Worm (Caenorhabditis elegans) whole organism, L1 larva: Measurements from ENCODE around the gene C39D10.7.

ENCODE experiments used
- C16A3.4 ChIP-seq: fragments of 150-350 bp; optimal IDR thresholded peaks from 2 replicates; lab custom pipeline; 2014; ENCODE audit warnings: missing biosample characterization, missing genetic modification characterization
- Y116A8C.19 ChIP-seq: sonication (generic microtip); optimal IDR thresholded peaks from 2 replicates; lab custom pipeline; 2016; ENCODE audit warnings: missing compliant biosample characterization, missing genetic modification characterization, borderline replicate concordance
- ama-1 ChIP-seq: fragments of 150-350 bp; optimal IDR thresholded peaks from 2 replicates; lab custom pipeline; 2014
- ceh-63 ChIP-seq: fragments of 200-800 bp; sonication (Bioruptor generic); optimal IDR thresholded peaks from 2 replicates; lab custom pipeline; 2018; ENCODE audit warnings: mild to moderate bottlenecking, missing genetic modification characterization, missing compliant biosample characterization
- ceh-8 ChIP-seq: fragments of 200-800 bp; sonication (Bioruptor generic); optimal IDR thresholded peaks from 2 replicates; lab custom pipeline; 2018; ENCODE audit warnings: mild to moderate bottlenecking, missing genetic modification characterization, moderate library complexity, missing compliant biosample characterization
- ceh-82 ChIP-seq, 3 experiments: fragments of 150-350 bp in 1 of 3; sonication (generic microtip) in 2 of 3; optimal IDR thresholded peaks; 2 replicates each; lab custom pipeline; 2014 to 2017; ENCODE audit warnings: missing biosample characterization in 3 of 3, missing genetic modification characterization in 3 of 3
- ceh-90 ChIP-seq: sonication (generic microtip); optimal IDR thresholded peaks from 2 replicates; lab custom pipeline; 2016; ENCODE audit warnings: missing genetic modification characterization, missing compliant biosample characterization
- ces-1 ChIP-seq: fragments of 150-350 bp; optimal IDR thresholded peaks from 2 replicates; lab custom pipeline; 2014; ENCODE audit warnings: missing biosample characterization, missing genetic modification reagents, missing genetic modification characterization
- dsc-1 ChIP-seq: sonication (generic microtip); optimal IDR thresholded peaks from 2 replicates; lab custom pipeline; 2016; ENCODE audit warnings: mild to moderate bottlenecking, missing genetic modification characterization, missing compliant biosample characterization
- efl-3 ChIP-seq: fragments of 200-800 bp; sonication (Bioruptor generic); optimal IDR thresholded peaks from 2 replicates; lab custom pipeline; 2018; ENCODE audit warnings: mild to moderate bottlenecking, missing genetic modification characterization, missing compliant biosample characterization
- egl-13 ChIP-seq: sonication (generic microtip); optimal IDR thresholded peaks from 2 replicates; lab custom pipeline; 2016; ENCODE audit warnings: missing genotype, missing genetic modification reagents, missing genetic modification characterization, missing compliant biosample characterization
- egl-27 ChIP-seq, 2 experiments: fragments of 150-350 bp in 1 of 2; sonication (generic microtip); optimal IDR thresholded peaks; 3 replicates each; lab custom pipeline; 2017 to 2018; ENCODE audit warnings: missing biosample characterization in 2 of 2, missing genetic modification characterization in 2 of 2, missing genetic modification reagents in 2 of 2
- elt-2 ChIP-seq: sonication (generic microtip); optimal IDR thresholded peaks from 2 replicates; lab custom pipeline; 2016; ENCODE audit warnings: missing genetic modification characterization, mild to moderate bottlenecking, inconsistent platforms, missing compliant biosample characterization, missing genetic modification reagents
- fkh-10 ChIP-seq: sonication (generic microtip); optimal IDR thresholded peaks from 2 replicates; lab custom pipeline; 2017; ENCODE audit warnings: missing biosample characterization, missing genetic modification reagents, missing genetic modification characterization
- fkh-4 ChIP-seq: sonication (generic microtip); optimal IDR thresholded peaks from 2 replicates; lab custom pipeline; 2016; ENCODE audit warnings: missing compliant biosample characterization, missing genetic modification characterization, borderline replicate concordance
- fkh-8 ChIP-seq: sonication (generic microtip); optimal IDR thresholded peaks from 2 replicates; lab custom pipeline; 2016; ENCODE audit warnings: mild to moderate bottlenecking, missing genetic modification characterization, missing compliant biosample characterization
- fos-1 ChIP-seq: fragments of 150-350 bp; optimal IDR thresholded peaks from 2 replicates; lab custom pipeline; 2014; ENCODE audit warnings: missing biosample characterization, missing genetic modification characterization
- grh-1 ChIP-seq: fragments of 200-800 bp; sonication (Bioruptor generic); IDR thresholded peaks from 2 replicates; pipeline ENCODE4 v1.3.6; 2022; ENCODE audit warnings: missing genetic modification reagents, missing genetic modification characterization, missing compliant biosample characterization
- hlh-4 ChIP-seq: sonication (generic microtip); optimal IDR thresholded peaks from 2 replicates; lab custom pipeline; 2016; ENCODE audit warnings: mild to moderate bottlenecking, missing genetic modification characterization, missing compliant biosample characterization
- lin-14 ChIP-seq: fragments of 200-800 bp; sonication (Bioruptor generic); optimal IDR thresholded peaks from 2 replicates; lab custom pipeline; 2018; ENCODE audit warnings: mild to moderate bottlenecking, missing genetic modification characterization, moderate library complexity, missing compliant biosample characterization
- lir-3 ChIP-seq: sonication (generic microtip); optimal IDR thresholded peaks from 2 replicates; lab custom pipeline; 2016; ENCODE audit warnings: mild to moderate bottlenecking, missing genetic modification characterization, moderate library complexity, missing compliant biosample characterization; ENCODE audit not compliant: poor library complexity
- lsy-2 ChIP-seq, 2 experiments: fragments of 150-350 bp; optimal IDR thresholded peaks; 2 replicates each; lab custom pipeline; 2014; ENCODE audit warnings: missing biosample characterization in 2 of 2, missing genetic modification characterization in 2 of 2
- mdl-1 ChIP-seq, 2 experiments: fragments of 150-350 bp; optimal IDR thresholded peaks; 2 replicates each; lab custom pipeline; 2014 to 2017; ENCODE audit warnings: missing biosample characterization in 2 of 2, missing genetic modification characterization in 2 of 2, inconsistent platforms in 1 of 2
- nhr-28 ChIP-seq: fragments of 150-350 bp; optimal IDR thresholded peaks from 2 replicates; lab custom pipeline; 2014; ENCODE audit warnings: missing biosample characterization, missing genetic modification characterization
- nhr-47 ChIP-seq: sonication (generic microtip); optimal IDR thresholded peaks from 2 replicates; lab custom pipeline; 2016; ENCODE audit warnings: mild to moderate bottlenecking, missing genetic modification characterization, moderate library complexity, missing compliant biosample characterization
- nhr-71 ChIP-seq: sonication (generic microtip); optimal IDR thresholded peaks from 2 replicates; lab custom pipeline; 2016; ENCODE audit warnings: mild to moderate bottlenecking, missing genetic modification characterization, moderate library complexity, missing compliant biosample characterization
- nhr-76 ChIP-seq: sonication (generic microtip); optimal IDR thresholded peaks from 2 replicates; lab custom pipeline; 2017; ENCODE audit warnings: missing biosample characterization, missing genetic modification characterization
- nhr-77 ChIP-seq: fragments of 150-350 bp; optimal IDR thresholded peaks from 2 replicates; lab custom pipeline; 2014; ENCODE audit warnings: missing biosample characterization, missing genetic modification characterization
- nhr-84 ChIP-seq: sonication (generic microtip); optimal IDR thresholded peaks from 2 replicates; lab custom pipeline; 2017; ENCODE audit warnings: missing biosample characterization, missing genetic modification characterization
- nhr-85 ChIP-seq: sonication (generic microtip); peaks from one replicate; lab custom pipeline; 2016; ENCODE audit warnings: missing genetic modification characterization, inconsistent platforms, missing compliant biosample characterization
- pag-3 ChIP-seq: sonication (generic microtip); optimal IDR thresholded peaks from 2 replicates; lab custom pipeline; 2017; ENCODE audit warnings: missing genetic modification characterization, mild to moderate bottlenecking, missing compliant biosample characterization, antibody characterized with exemption, borderline replicate concordance; ENCODE audit not compliant: insufficient read depth
- pax-3 ChIP-seq: fragments of 200-800 bp; sonication (Bioruptor generic); optimal IDR thresholded peaks from 2 replicates; lab custom pipeline; 2018; ENCODE audit warnings: mild to moderate bottlenecking, missing genetic modification characterization, moderate library complexity, missing compliant biosample characterization
- snpc-4 ChIP-seq: fragments of 150-350 bp; optimal IDR thresholded peaks from 2 replicates; lab custom pipeline; 2014; ENCODE audit warnings: missing biosample characterization, missing genetic modification characterization
- sox-4 ChIP-seq: sonication (generic microtip); optimal IDR thresholded peaks from 2 replicates; lab custom pipeline; 2016; ENCODE audit warnings: missing genetic modification characterization, missing compliant biosample characterization
- sptf-1 ChIP-seq: fragments of 150-350 bp; optimal IDR thresholded peaks from 2 replicates; lab custom pipeline; 2014; ENCODE audit warnings: missing biosample characterization, missing genetic modification characterization
- tbx-2 ChIP-seq: sonication (generic microtip); optimal IDR thresholded peaks from 2 replicates; lab custom pipeline; 2016; ENCODE audit warnings: missing genetic modification characterization, missing compliant biosample characterization
- tlp-1 ChIP-seq: fragments of 150-350 bp; optimal IDR thresholded peaks from 2 replicates; lab custom pipeline; 2014; ENCODE audit warnings: missing biosample characterization, missing genetic modification characterization
- unc-30 ChIP-seq: sonication (generic microtip); optimal IDR thresholded peaks from 2 replicates; lab custom pipeline; 2017; ENCODE audit warnings: missing biosample characterization, missing genetic modification characterization
- unc-62 ChIP-seq: fragments of 150-350 bp; optimal IDR thresholded peaks from 2 replicates; lab custom pipeline; 2014; ENCODE audit warnings: missing biosample characterization, missing genetic modification reagents, missing genetic modification characterization
- unc-98 ChIP-seq: fragments of 200-800 bp; sonication (Bioruptor generic); IDR thresholded peaks from 2 replicates; pipeline ENCODE4 v1.3.6; 2022; ENCODE audit warnings: missing genetic modification characterization, missing compliant biosample characterization
- vab-15 ChIP-seq: sonication (generic microtip); optimal IDR thresholded peaks from 2 replicates; lab custom pipeline; 2017; ENCODE audit warnings: missing genotype, mild to moderate bottlenecking, missing genetic modification characterization, missing compliant biosample characterization
- ztf-4 ChIP-seq: fragments of 150-350 bp; optimal IDR thresholded peaks from 2 replicates; lab custom pipeline; 2014; ENCODE audit warnings: missing biosample characterization, missing genetic modification characterization

The C39D10.7 gene

ce11 chrX:7886200-7886599 is 27.5 kb downstream of the C39D10.7 start:
- TF ChIP-seq hlh-4, result peak; percentile 99
- no peak for TF ChIP-seq ama-1
- TF ChIP-seq nhr-47 (tag; lab: Kevin White, UChicago), result peak; percentile 42
- TF ChIP-seq vab-15, result no peak
- TF ChIP-seq ceh-90 (tag; lab: Kevin White, UChicago), result no peak
- no peak for TF ChIP-seq fkh-10
- no peak for TF ChIP-seq unc-30 (tag; lab: Kevin White, UChicago)
- no peak for TF ChIP-seq snpc-4 (tag; lab: Kevin White, UChicago)
- TF ChIP-seq tbx-2 (tag; lab: Kevin White, UChicago), result no peak
- TF ChIP-seq egl-27 (tag; optimal IDR thresholded peaks at IDR 0.05; lab: Kevin White, UChicago), result no peak
- no peak for TF ChIP-seq ceh-8 (GFP tag; lab: Kevin White, UChicago)
- TF ChIP-seq fos-1 (tag; lab: Kevin White, UChicago), result no peak
- no peak for TF ChIP-seq fkh-4
- TF ChIP-seq ces-1, result no peak
- no peak for TF ChIP-seq ceh-63 (GFP tag; lab: Kevin White, UChicago)
- no peak for TF ChIP-seq lir-3 (tag; lab: Kevin White, UChicago)
- TF ChIP-seq fkh-8 (tag; lab: Kevin White, UChicago), result peak; percentile 35
- no peak for TF ChIP-seq mdl-1 (tag; optimal IDR thresholded peaks at IDR 0.05; lab: Kevin White, UChicago)
- TF ChIP-seq unc-62, result no peak
- no peak for TF ChIP-seq unc-98 (GFP tag; lab: Robert Waterston, UW)
- peak; percentile 46 for TF ChIP-seq nhr-71 (tag; lab: Kevin White, UChicago)
- TF ChIP-seq pag-3 (tag; lab: Kevin White, UChicago), result no peak
- TF ChIP-seq tlp-1 (tag; lab: Kevin White, UChicago), result no peak
- TF ChIP-seq elt-2, result no peak
- TF ChIP-seq ceh-82 (tag; optimal IDR thresholded peaks at IDR 0.05; lab: Kevin White, UChicago), result no peak

ce11 chrX:7883994-7884393 is 29.7 kb downstream of the C39D10.7 start, which contains the start of gene pcyt-2.2:
Gene pcyt-2.2 (plus strand): TSS chrX:7884294.
- TF ChIP-seq nhr-28 (no peak), lin-14 (GFP tag; lab: Kevin White, UChicago) (peak; percentile 24)
- TF ChIP-seq, all 84 proteins: peak for 1

DNA sequence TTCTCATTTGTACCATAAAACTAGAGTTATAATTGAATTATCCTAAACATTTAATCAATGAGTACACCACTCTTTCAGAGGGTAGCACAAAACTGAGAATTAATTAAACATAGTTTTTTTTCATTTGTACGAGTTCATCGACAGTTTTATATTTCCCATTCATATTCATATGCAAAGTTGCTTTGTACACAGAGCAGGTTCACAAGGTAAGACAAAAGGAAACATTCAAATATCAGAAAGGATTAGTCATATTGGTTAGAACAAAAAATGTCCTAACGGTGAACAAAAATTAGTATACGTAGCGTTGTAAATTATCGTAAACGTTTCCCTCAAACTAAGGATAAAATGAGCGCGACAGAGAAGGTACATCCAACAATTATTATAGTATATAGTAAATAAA is 32.4 kb downstream of the C39D10.7 start:
- no peak for TF ChIP-seq sptf-1 (tag; lab: Kevin White, UChicago)
- TF ChIP-seq pax-3 (tag; lab: Kevin White, UChicago), result no peak
- TF ChIP-seq dsc-1 (tag; lab: Kevin White, UChicago), result no peak
- TF ChIP-seq lsy-2 (tag; optimal IDR thresholded peaks at IDR 0.05; lab: Kevin White, UChicago), result no peak
- TF ChIP-seq lin-14 (GFP tag; lab: Kevin White, UChicago), result no peak
- no peak for TF ChIP-seq nhr-84 (tag; lab: Kevin White, UChicago)
- no peak for TF ChIP-seq ztf-4
- TF ChIP-seq sox-4 (tag; lab: Kevin White, UChicago), result no peak
- TF ChIP-seq nhr-77 (tag; lab: Kevin White, UChicago), result no peak
- TF ChIP-seq mdl-1 (tag; optimal IDR thresholded peaks at IDR 0.05; lab: Kevin White, UChicago), result no peak
- no peak for TF ChIP-seq C16A3.4 (tag; lab: Kevin White, UChicago)
- TF ChIP-seq nhr-85, result no peak
- TF ChIP-seq nhr-76 (tag; lab: Kevin White, UChicago), result no peak
- TF ChIP-seq Y116A8C.19 (tag; lab: Kevin White, UChicago), result no peak
- TF ChIP-seq egl-13 (tag; lab: Kevin White, UChicago), result no peak
- TF ChIP-seq efl-3 (GFP tag; lab: Kevin White, UChicago), result no peak
- TF ChIP-seq nhr-47 (tag; lab: Kevin White, UChicago), result no peak
- no peak for TF ChIP-seq grh-1 (GFP tag; lab: Robert Waterston, UW)
